Worm (Caenorhabditis elegans): ENCODE measurements around the gene R09E10.5.

R09E10.5 gene

DNA sequence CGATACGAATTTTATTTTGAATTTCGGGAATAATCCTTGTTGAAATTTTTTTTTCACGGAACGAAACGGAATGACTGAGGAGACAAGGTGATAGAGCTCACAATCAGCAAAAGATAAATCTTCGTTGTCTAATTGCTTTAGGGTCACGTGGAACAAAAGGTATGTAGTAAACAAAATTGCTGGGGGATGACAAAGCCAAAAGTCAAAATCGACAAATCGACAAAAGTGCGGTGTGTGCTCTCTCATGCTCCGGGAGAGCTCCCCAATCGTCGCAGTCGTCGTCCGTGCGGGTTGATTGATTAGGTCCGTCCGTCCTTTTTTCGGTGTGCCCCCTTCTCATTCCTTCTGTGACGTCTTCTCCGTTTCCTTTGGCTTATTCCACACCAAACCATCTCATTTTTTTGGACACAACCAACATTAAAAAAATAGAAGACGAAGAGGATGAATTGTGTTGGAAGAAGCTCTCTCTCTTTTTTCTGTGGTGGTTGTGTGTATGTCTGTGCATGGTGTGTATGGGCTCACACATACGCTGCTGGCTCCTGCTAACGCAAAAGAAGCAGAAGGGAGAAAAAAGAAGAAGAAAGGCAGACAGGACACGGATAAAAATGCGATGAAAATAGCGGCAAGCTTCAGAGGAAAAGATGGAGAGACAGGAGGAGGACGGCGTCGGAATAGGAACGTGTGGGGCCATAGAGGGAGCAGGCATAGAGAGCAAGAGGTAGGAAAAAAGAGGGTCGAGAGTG, 39.7 kb upstream of the R09E10.5 start:
- no peak for TF ChIP-seq elt-1 (tag; optimal IDR thresholded peaks at IDR 0.05)
- TF ChIP-seq lin-39 (tag; optimal IDR thresholded peaks at IDR 0.05) = no peak
- peak; percentile 23 for TF ChIP-seq lin-11 (tag; optimal IDR thresholded peaks at IDR 0.05)
- TF ChIP-seq mab-5 (tag; optimal IDR thresholded peaks at IDR 0.05) = no peak
- peak; percentile 34 for TF ChIP-seq nhr-129 (tag; optimal IDR thresholded peaks at IDR 0.05)
- no peak for TF ChIP-seq sma-3 (GFP tag; optimal IDR thresholded peaks at IDR 0.05)
- TF ChIP-seq sma-9 (GFP tag; optimal IDR thresholded peaks at IDR 0.05) = peak; percentile 28
- no peak for TF ChIP-seq sma-9 (tag; optimal IDR thresholded peaks at IDR 0.05)
- no peak for TF ChIP-seq nhr-21 (tag; optimal IDR thresholded peaks at IDR 0.05)
- peak; percentile 40 for TF ChIP-seq C34F6.9 (tag; optimal IDR thresholded peaks at IDR 0.05)
- no peak for TF ChIP-seq peb-1 (tag; optimal IDR thresholded peaks at IDR 0.05)
- no peak for TF ChIP-seq nhr-23 (tag; optimal IDR thresholded peaks at IDR 0.05)
- TF ChIP-seq mbf-1 (tag; optimal IDR thresholded peaks at IDR 0.05) = no peak
- no peak for TF ChIP-seq nhr-6 (tag; optimal IDR thresholded peaks at IDR 0.05)
- no peak for TF ChIP-seq dmd-4 (tag; optimal IDR thresholded peaks at IDR 0.05)
- no peak for TF ChIP-seq ZK546.5 (tag; optimal IDR thresholded peaks at IDR 0.05)
- TF ChIP-seq Y55F3AM.14 (GFP tag; optimal IDR thresholded peaks at IDR 0.05) = peak; percentile 57
- no peak for TF ChIP-seq R02D3.7 (tag; optimal IDR thresholded peaks at IDR 0.05)
- TF ChIP-seq ama-1 (optimal IDR thresholded peaks at IDR 0.05) = no peak
- TF ChIP-seq lin-13 (GFP tag; optimal IDR thresholded peaks at IDR 0.05) = no peak
- TF ChIP-seq blmp-1 (tag; optimal IDR thresholded peaks at IDR 0.05; ENCODE audit: insufficient read depth) = no peak
- TF ChIP-seq snpc-4 (tag; optimal IDR thresholded peaks at IDR 0.05) = no peak
- peak in 1 of 2 experiments; percentile 36 for TF ChIP-seq mdl-1 (tag; optimal IDR thresholded peaks at IDR 0.05)
- TF ChIP-seq F13H6.1 (tag; optimal IDR thresholded peaks at IDR 0.05) = no peak
- peak in 1 of 2 experiments; percentile 8 for TF ChIP-seq lsy-2 (tag; optimal IDR thresholded peaks at IDR 0.05)
- TF ChIP-seq unc-39 (tag; optimal IDR thresholded peaks at IDR 0.05) = no peak
- TF ChIP-seq crh-2 (tag; optimal IDR thresholded peaks at IDR 0.05) = no peak

DNA sequence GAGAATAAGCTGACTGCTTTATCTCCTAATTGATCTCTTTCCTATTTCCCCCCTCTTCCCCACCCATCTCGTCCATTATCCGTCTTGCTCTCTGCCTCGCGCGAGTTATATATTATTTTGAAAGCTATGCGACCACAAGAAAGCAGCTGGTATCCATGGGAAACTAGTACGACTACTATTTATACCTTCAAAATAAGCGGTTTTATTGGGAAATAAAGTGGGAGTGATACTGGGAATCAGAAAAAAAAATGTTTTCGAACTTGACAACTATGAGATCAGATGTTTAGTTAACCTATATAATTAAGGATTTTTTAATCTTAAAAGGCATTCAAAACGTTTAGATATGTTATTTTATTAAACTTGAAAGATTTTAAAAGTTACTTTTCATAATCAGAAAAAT, 37.6 kb upstream of the R09E10.5 start:
- no peak for TF ChIP-seq mbf-1 (tag; optimal IDR thresholded peaks at IDR 0.05)
- peak; percentile 41 for TF ChIP-seq crh-2 (tag; optimal IDR thresholded peaks at IDR 0.05)

- no peak for TF ChIP-seq fos-1 (tag; optimal IDR thresholded peaks at IDR 0.05)
These were observed 35.2 kb upstream of the R09E10.5 start for ce11 chrIV:10337286-10337685.

ce11 chrIV:10331882-10332281, 29.8 kb upstream of the R09E10.5 start:
- TF ChIP-seq sma-9 (GFP tag; optimal IDR thresholded peaks at IDR 0.05) = peak; percentile 22
- no peak for TF ChIP-seq sma-9 (tag; optimal IDR thresholded peaks at IDR 0.05)
- peak; percentile 36 for TF ChIP-seq nhr-129 (tag; optimal IDR thresholded peaks at IDR 0.05)
- TF ChIP-seq unc-55 (GFP tag; optimal IDR thresholded peaks at IDR 0.05) = peak; percentile 45
- TF ChIP-seq egl-27 (tag; optimal IDR thresholded peaks at IDR 0.05) = no peak
- no peak for TF ChIP-seq F13H6.1 (tag; optimal IDR thresholded peaks at IDR 0.05)
- no peak for TF ChIP-seq lin-13 (GFP tag; optimal IDR thresholded peaks at IDR 0.05)
- peak; percentile 32 for TF ChIP-seq gmeb-1 (tag; optimal IDR thresholded peaks at IDR 0.05)
- TF ChIP-seq lin-11 (tag; optimal IDR thresholded peaks at IDR 0.05) = no peak
- no peak for TF ChIP-seq elt-1 (tag; optimal IDR thresholded peaks at IDR 0.05)
- TF ChIP-seq ceh-82 (tag; optimal IDR thresholded peaks at IDR 0.05) = no peak
- peak; percentile 70 for TF ChIP-seq crh-2 (tag; optimal IDR thresholded peaks at IDR 0.05)
- peak; percentile 93 for TF ChIP-seq fos-1 (tag; optimal IDR thresholded peaks at IDR 0.05)
- no peak for TF ChIP-seq sem-4 (tag; optimal IDR thresholded peaks at IDR 0.05)
- TF ChIP-seq ZK546.5 (tag; optimal IDR thresholded peaks at IDR 0.05) = no peak

ce11 chrIV:10330962-10331361, 28.9 kb upstream of the R09E10.5 start:
- TF ChIP-seq ama-1 (optimal IDR thresholded peaks at IDR 0.05) (no peak), nhr-237 (tag; optimal IDR thresholded peaks at IDR 0.05) (no peak), nhr-25 (tag; optimal IDR thresholded peaks at IDR 0.05) (peak; percentile 17), ZK546.5 (tag; optimal IDR thresholded peaks at IDR 0.05) (no peak), R02D3.7 (tag; optimal IDR thresholded peaks at IDR 0.05) (no peak), blmp-1 (tag; optimal IDR thresholded peaks at IDR 0.05; ENCODE audit: insufficient read depth) (peak; percentile 22), nhr-12 (tag; optimal IDR thresholded peaks at IDR 0.05) (no peak), nhr-11 (tag; optimal IDR thresholded peaks at IDR 0.05) (no peak), F13H6.1 (tag; optimal IDR thresholded peaks at IDR 0.05) (peak; percentile 25), nhr-6 (tag; optimal IDR thresholded peaks at IDR 0.05) (no peak), ztf-1 (GFP tag; conservative IDR thresholded peaks at IDR 0.05) (no peak), crh-2 (tag; optimal IDR thresholded peaks at IDR 0.05) (peak; percentile 35), sma-3 (GFP tag; optimal IDR thresholded peaks at IDR 0.05) (peak; percentile 44), sma-9 (GFP tag; optimal IDR thresholded peaks at IDR 0.05) (peak; percentile 28), sma-9 (tag; optimal IDR thresholded peaks at IDR 0.05) (no peak), fos-1 (tag; optimal IDR thresholded peaks at IDR 0.05) (peak; percentile 68), elt-3 (tag; optimal IDR thresholded peaks at IDR 0.05) (no peak), nhr-21 (tag; optimal IDR thresholded peaks at IDR 0.05) (no peak)
